Worm (Caenorhabditis elegans): Measurements from ENCODE around the gene srx-130.

- TF ChIP-seq hmg-20 (GFP tag; IDR thresholded peaks at IDR 0.05) = no peak
- TF ChIP-seq aptf-3 (GFP tag; IDR thresholded peaks at IDR 0.05) = no peak
- no peak for TF ChIP-seq attf-3 (GFP tag; conservative IDR thresholded peaks at IDR 0.05)
- no peak for TF ChIP-seq hmg-1.2 (GFP tag; IDR thresholded peaks at IDR 0.05)
- TF ChIP-seq ama-1 (optimal IDR thresholded peaks at IDR 0.05) = no peak
- TF ChIP-seq ama-1 (GFP tag; optimal IDR thresholded peaks at IDR 0.05) = no peak
- TF ChIP-seq repo-1 (tag; optimal IDR thresholded peaks at IDR 0.05) = no peak
- no peak for TF ChIP-seq ztf-18 (tag; optimal IDR thresholded peaks at IDR 0.05)
- TF ChIP-seq ztf-3 (GFP tag; optimal IDR thresholded peaks at IDR 0.05) = no peak
- TF ChIP-seq mel-28 (tag; optimal IDR thresholded peaks at IDR 0.05; ENCODE audit: borderline replicate concordance) = no peak
- no peak for TF ChIP-seq egl-18 (GFP tag; IDR thresholded peaks at IDR 0.05)
Observed at ce11 chrV:13854306-13854705, 11.1 kb downstream of the srx-130 start, which contains the start of gene ttr-21.
